Worm (Caenorhabditis elegans) whole organism, L1 larva: ENCODE data around the gene srh-220.
A peak's percentile ranks its signal among the peaks of the same experiment; 100 is the strongest.

Source experiments
- C16A3.4 ChIP-seq: fragments of 150-350 bp; optimal IDR thresholded peaks from 2 replicates; lab custom pipeline; 2014; ENCODE audit warnings: missing biosample characterization, missing genetic modification characterization
- F16B12.6 ChIP-seq: fragments of 150-350 bp; optimal IDR thresholded peaks from 2 replicates; lab custom pipeline; 2014; ENCODE audit warnings: missing biosample characterization, missing genetic modification characterization
- Y116A8C.19 ChIP-seq: sonication (generic microtip); optimal IDR thresholded peaks from 2 replicates; lab custom pipeline; 2016; ENCODE audit warnings: missing compliant biosample characterization, missing genetic modification characterization, borderline replicate concordance
- aha-1 ChIP-seq: fragments of 150-350 bp; optimal IDR thresholded peaks from 2 replicates; lab custom pipeline; 2014; ENCODE audit warnings: missing biosample characterization, missing genetic modification characterization
- aly-2 ChIP-seq: fragments of 150-350 bp; optimal IDR thresholded peaks from 2 replicates; lab custom pipeline; 2014; ENCODE audit warnings: missing biosample characterization, missing genetic modification characterization
- ceh-82 ChIP-seq, 3 experiments: fragments of 150-350 bp in 1 of 3; sonication (generic microtip) in 2 of 3; optimal IDR thresholded peaks; 2 replicates each; lab custom pipeline; 2014 to 2017; ENCODE audit warnings: missing biosample characterization in 3 of 3, missing genetic modification characterization in 3 of 3
- ces-1 ChIP-seq: fragments of 150-350 bp; optimal IDR thresholded peaks from 2 replicates; lab custom pipeline; 2014; ENCODE audit warnings: missing biosample characterization, missing genetic modification reagents, missing genetic modification characterization
- dpl-1 ChIP-seq, 3 experiments: fragments of 150-350 bp in 2 of 3; sonication (generic microtip) in 1 of 3; optimal IDR thresholded peaks; 2 replicates each; lab custom pipeline; 2014 to 2017; ENCODE audit warnings: missing biosample characterization in 3 of 3, missing genetic modification characterization in 3 of 3, missing genetic modification reagents in 3 of 3
- efl-1 ChIP-seq, 4 experiments: fragments of 150-350 bp; optimal IDR thresholded peaks in 3 of 4; peaks in 1 of 4; 1 replicate in 1 of 4; 2 replicates in 3 of 4; lab custom pipeline; 2014; ENCODE audit warnings: missing biosample characterization in 2 of 4, missing genetic modification characterization in 2 of 4, missing genetic modification reagents in 2 of 4
- egl-13 ChIP-seq: sonication (generic microtip); optimal IDR thresholded peaks from 2 replicates; lab custom pipeline; 2016; ENCODE audit warnings: missing genotype, missing genetic modification reagents, missing genetic modification characterization, missing compliant biosample characterization
- fkh-8 ChIP-seq: sonication (generic microtip); optimal IDR thresholded peaks from 2 replicates; lab custom pipeline; 2016; ENCODE audit warnings: mild to moderate bottlenecking, missing genetic modification characterization, missing compliant biosample characterization
- hlh-17 ChIP-seq: fragments of 200-800 bp; sonication (Bioruptor generic); optimal IDR thresholded peaks from 2 replicates; lab custom pipeline; 2018; ENCODE audit warnings: missing genetic modification characterization, mild to moderate bottlenecking, missing compliant biosample characterization, moderate library complexity, borderline replicate concordance
- irx-1 ChIP-seq: sonication (generic microtip); optimal IDR thresholded peaks from 2 replicates; lab custom pipeline; 2016; ENCODE audit warnings: missing genetic modification characterization, missing compliant biosample characterization
- isw-1 ChIP-seq: fragments of 200-800 bp; sonication (Bioruptor generic); IDR thresholded peaks from 2 replicates; pipeline ENCODE4 v1.3.6; 2022; ENCODE audit warnings: missing genetic modification characterization, missing compliant biosample characterization
- jun-1 ChIP-seq: fragments of 150-350 bp; optimal IDR thresholded peaks from 2 replicates; lab custom pipeline; 2014; ENCODE audit warnings: missing biosample characterization, missing genetic modification reagents, missing genetic modification characterization
- lin-13 ChIP-seq: fragments of 150-350 bp; optimal IDR thresholded peaks from 2 replicates; lab custom pipeline; 2014; ENCODE audit warnings: missing biosample characterization, missing genetic modification reagents, missing genetic modification characterization
- lin-14 ChIP-seq: fragments of 200-800 bp; sonication (Bioruptor generic); optimal IDR thresholded peaks from 2 replicates; lab custom pipeline; 2018; ENCODE audit warnings: mild to moderate bottlenecking, missing genetic modification characterization, moderate library complexity, missing compliant biosample characterization
- lin-35 ChIP-seq, 2 experiments: fragments of 150-350 bp; optimal IDR thresholded peaks; 2 replicates each; lab custom pipeline; 2014; ENCODE audit warnings: missing biosample characterization in 2 of 2, missing genetic modification characterization in 2 of 2, missing genetic modification reagents in 2 of 2
- lir-3 ChIP-seq: sonication (generic microtip); optimal IDR thresholded peaks from 2 replicates; lab custom pipeline; 2016; ENCODE audit warnings: mild to moderate bottlenecking, missing genetic modification characterization, moderate library complexity, missing compliant biosample characterization; ENCODE audit not compliant: poor library complexity
- mab-9 ChIP-seq: fragments of 200-800 bp; sonication (Bioruptor generic); IDR thresholded peaks from 2 replicates; pipeline ENCODE4 v1.3.6; 2022; ENCODE audit warnings: missing genetic modification reagents, missing genetic modification characterization, missing compliant biosample characterization
- mef-2 ChIP-seq: fragments of 150-350 bp; optimal IDR thresholded peaks from 2 replicates; lab custom pipeline; 2014; ENCODE audit warnings: missing biosample characterization, missing genetic modification characterization
- mep-1 ChIP-seq: fragments of 150-350 bp; optimal IDR thresholded peaks from 2 replicates; lab custom pipeline; 2014; ENCODE audit warnings: missing biosample characterization, missing genetic modification characterization
- nhr-12 ChIP-seq: sonication (generic microtip); optimal IDR thresholded peaks from 2 replicates; lab custom pipeline; 2017; ENCODE audit warnings: missing biosample characterization, missing genetic modification characterization
- nhr-19 ChIP-seq: fragments of 200-800 bp; sonication (Bioruptor generic); conservative IDR thresholded peaks from 2 replicates; pipeline ENCODE4 v1.3.6; 2022; ENCODE audit warnings: missing genetic modification characterization, missing compliant biosample characterization
- nhr-20 ChIP-seq: sonication (generic microtip); optimal IDR thresholded peaks from 2 replicates; lab custom pipeline; 2016; ENCODE audit warnings: mild to moderate bottlenecking, missing genetic modification characterization, missing compliant biosample characterization
- nhr-237 ChIP-seq: fragments of 150-350 bp; optimal IDR thresholded peaks from 2 replicates; lab custom pipeline; 2014; ENCODE audit warnings: missing biosample characterization, missing genetic modification characterization
- nhr-28 ChIP-seq: fragments of 150-350 bp; optimal IDR thresholded peaks from 2 replicates; lab custom pipeline; 2014; ENCODE audit warnings: missing biosample characterization, missing genetic modification characterization
- nhr-71 ChIP-seq: sonication (generic microtip); optimal IDR thresholded peaks from 2 replicates; lab custom pipeline; 2016; ENCODE audit warnings: mild to moderate bottlenecking, missing genetic modification characterization, moderate library complexity, missing compliant biosample characterization
- nhr-76 ChIP-seq: sonication (generic microtip); optimal IDR thresholded peaks from 2 replicates; lab custom pipeline; 2017; ENCODE audit warnings: missing biosample characterization, missing genetic modification characterization
- nhr-77 ChIP-seq: fragments of 150-350 bp; optimal IDR thresholded peaks from 2 replicates; lab custom pipeline; 2014; ENCODE audit warnings: missing biosample characterization, missing genetic modification characterization
- nhr-85 ChIP-seq: sonication (generic microtip); peaks from one replicate; lab custom pipeline; 2016; ENCODE audit warnings: missing genetic modification characterization, inconsistent platforms, missing compliant biosample characterization
- pag-3 ChIP-seq: sonication (generic microtip); optimal IDR thresholded peaks from 2 replicates; lab custom pipeline; 2017; ENCODE audit warnings: missing genetic modification characterization, mild to moderate bottlenecking, missing compliant biosample characterization, antibody characterized with exemption, borderline replicate concordance; ENCODE audit not compliant: insufficient read depth
- pax-3 ChIP-seq: fragments of 200-800 bp; sonication (Bioruptor generic); optimal IDR thresholded peaks from 2 replicates; lab custom pipeline; 2018; ENCODE audit warnings: mild to moderate bottlenecking, missing genetic modification characterization, moderate library complexity, missing compliant biosample characterization
- pqm-1 ChIP-seq: sonication (generic microtip); optimal IDR thresholded peaks from 3 replicates; lab custom pipeline; 2017; ENCODE audit warnings: missing biosample characterization, missing genetic modification characterization
- rnt-1 ChIP-seq: sonication (generic microtip); optimal IDR thresholded peaks from 2 replicates; lab custom pipeline; 2016; ENCODE audit warnings: mild to moderate bottlenecking, missing genetic modification characterization, moderate library complexity, missing compliant biosample characterization
- skn-1 ChIP-seq: fragments of 150-350 bp; optimal IDR thresholded peaks from 2 replicates; lab custom pipeline; 2014; ENCODE audit warnings: missing biosample characterization, missing genetic modification characterization
- snu-23 ChIP-seq: sonication (generic microtip); optimal IDR thresholded peaks from 2 replicates; lab custom pipeline; 2016; ENCODE audit warnings: missing genetic modification characterization, missing compliant biosample characterization
- swsn-7 ChIP-seq: sonication (generic microtip); optimal IDR thresholded peaks from 2 replicates; lab custom pipeline; 2016; ENCODE audit warnings: missing genetic modification characterization, missing compliant biosample characterization
- tbx-2 ChIP-seq: sonication (generic microtip); optimal IDR thresholded peaks from 2 replicates; lab custom pipeline; 2016; ENCODE audit warnings: missing genetic modification characterization, missing compliant biosample characterization
- tlp-1 ChIP-seq: fragments of 150-350 bp; optimal IDR thresholded peaks from 2 replicates; lab custom pipeline; 2014; ENCODE audit warnings: missing biosample characterization, missing genetic modification characterization
- unc-98 ChIP-seq: fragments of 200-800 bp; sonication (Bioruptor generic); IDR thresholded peaks from 2 replicates; pipeline ENCODE4 v1.3.6; 2022; ENCODE audit warnings: missing genetic modification characterization, missing compliant biosample characterization
- xbp-1 ChIP-seq: sonication (generic microtip); optimal IDR thresholded peaks from 2 replicates; lab custom pipeline; 2016; ENCODE audit warnings: missing genetic modification characterization, missing compliant biosample characterization
- ztf-11 ChIP-seq, 2 experiments: sonication (generic microtip); optimal IDR thresholded peaks; 2 replicates each; lab custom pipeline; 2016 to 2017; ENCODE audit warnings: missing genetic modification characterization in 2 of 2, missing biosample characterization in 1 of 2, missing compliant biosample characterization in 1 of 2

Gene srh-220

ce11 chrIV:4018692-4019387 lies 41.0 kb upstream of the srh-220 start:
- no peak for TF ChIP-seq irx-1
- TF ChIP-seq unc-98 (GFP tag; lab: Robert Waterston, UW) = no peak
- TF ChIP-seq swsn-7 = no peak
- peak; percentile 58 for TF ChIP-seq nhr-85 (tag; lab: Kevin White, UChicago)
- TF ChIP-seq mef-2 = no peak
- peak; percentile 42 for TF ChIP-seq pag-3 (tag; lab: Kevin White, UChicago)
- peak; percentile 54 for TF ChIP-seq lin-14
- TF ChIP-seq dpl-1 (GFP tag; optimal IDR thresholded peaks at IDR 0.05; lab: Kevin White, UChicago) = no peak
- peak; percentile 3; the same call in 1 of the 2 replicates for TF ChIP-seq isw-1
- TF ChIP-seq Y116A8C.19 (tag; lab: Kevin White, UChicago) = no peak
- TF ChIP-seq pqm-1 (tag; lab: Kevin White, UChicago) = no peak
- no peak for TF ChIP-seq nhr-20 (tag; lab: Kevin White, UChicago)
- TF ChIP-seq nhr-12 = no peak
- peak in 1 of 3 experiments; percentile 24 for TF ChIP-seq ceh-82 (tag; optimal IDR thresholded peaks at IDR 0.05; lab: Kevin White, UChicago)
- TF ChIP-seq nhr-71 (tag; lab: Kevin White, UChicago) = no peak
- no peak for TF ChIP-seq skn-1 (tag; lab: Kevin White, UChicago)
- TF ChIP-seq lir-3 (tag; lab: Kevin White, UChicago) = no peak
- TF ChIP-seq ztf-11 (tag; optimal IDR thresholded peaks at IDR 0.05; lab: Kevin White, UChicago) = no peak
- no peak for TF ChIP-seq nhr-237 (tag; lab: Kevin White, UChicago)
- no peak for TF ChIP-seq nhr-77
- no peak for TF ChIP-seq xbp-1 (tag; lab: Kevin White, UChicago)
- no peak for TF ChIP-seq snu-23 (GFP tag; lab: Kevin White, UChicago)
- TF ChIP-seq, all 84 proteins: peak for 5

ce11 chrIV:4016723-4017122 lies 38.9 kb upstream of the srh-220 start:
- TF ChIP-seq fkh-8 (tag; lab: Kevin White, UChicago) (no peak), mab-9 (GFP tag; lab: Robert Waterston, UW) (no peak), ceh-82 (tag; optimal IDR thresholded peaks at IDR 0.05; lab: Kevin White, UChicago) (no peak), nhr-12 (no peak), tbx-2 (tag; lab: Kevin White, UChicago) (no peak), hlh-17 (GFP tag; lab: Kevin White, UChicago) (no peak), nhr-19 (GFP tag; lab: Robert Waterston, UW) (no peak), F16B12.6 (tag; lab: Kevin White, UChicago) (no peak), nhr-85 (tag; lab: Kevin White, UChicago) (no peak), aha-1 (tag; lab: Kevin White, UChicago) (no peak), skn-1 (tag; lab: Kevin White, UChicago) (no peak), lin-35 (GFP tag; optimal IDR thresholded peaks at IDR 0.05; lab: Kevin White, UChicago) (no peak)
- TF ChIP-seq, all 84 proteins: peak for 0

- TF ChIP-seq efl-1 (optimal IDR thresholded peaks at IDR 0.05; lab: Kevin White, UChicago) (no peak), efl-1 (GFP tag; optimal IDR thresholded peaks at IDR 0.05 in 1 of 2; lab: Kevin White, UChicago) (no peak), skn-1 (tag; lab: Kevin White, UChicago) (no peak), nhr-85 (tag; lab: Kevin White, UChicago) (peak; percentile 42), nhr-28 (tag; lab: Kevin White, UChicago) (no peak)
These were observed 37.8 kb upstream of the srh-220 start for ce11 chrIV:4015660-4016059.

- no peak for TF ChIP-seq ztf-11 (tag; optimal IDR thresholded peaks at IDR 0.05; lab: Kevin White, UChicago)
- peak; percentile 29 for TF ChIP-seq nhr-19 (GFP tag; lab: Robert Waterston, UW)
- peak; percentile 32 for TF ChIP-seq lin-13 (GFP tag; lab: Kevin White, UChicago)
- no peak for TF ChIP-seq lin-14
- no peak for TF ChIP-seq jun-1
- TF ChIP-seq ces-1 (GFP tag; lab: Kevin White, UChicago) = no peak
- TF ChIP-seq nhr-85 (tag; lab: Kevin White, UChicago) = peak; percentile 78
- no peak for TF ChIP-seq nhr-12
- TF ChIP-seq C16A3.4 (tag; lab: Kevin White, UChicago) = no peak
- TF ChIP-seq pax-3 = no peak
- TF ChIP-seq nhr-71 (tag; lab: Kevin White, UChicago) = peak; percentile 22
- TF ChIP-seq mep-1 (tag; lab: Kevin White, UChicago) = no peak
- peak; percentile 73 for TF ChIP-seq aly-2 (tag; lab: Kevin White, UChicago)
- TF ChIP-seq nhr-76 (tag; lab: Kevin White, UChicago) = no peak
- no peak for TF ChIP-seq egl-13 (tag; lab: Kevin White, UChicago)
- no peak for TF ChIP-seq tlp-1 (tag; lab: Kevin White, UChicago)
- TF ChIP-seq nhr-237 (tag; lab: Kevin White, UChicago) = no peak
- peak; percentile 1 for TF ChIP-seq rnt-1 (tag; lab: Kevin White, UChicago)
- TF ChIP-seq, all 84 proteins: peak for 6
These were observed 36.6 kb upstream of the srh-220 start for ce11 chrIV:4014341-4014826.
